Worm (Caenorhabditis elegans) whole organism, L2 larva: ENCODE measurements around the gene szy-2.

Source experiments
- alr-1 ChIP-seq: fragments of 150-350 bp; optimal IDR thresholded peaks from 2 replicates; lab custom pipeline; 2014; ENCODE audit warnings: missing biosample characterization, missing genetic modification characterization
- aly-2 ChIP-seq: fragments of 150-350 bp; optimal IDR thresholded peaks from 2 replicates; lab custom pipeline; 2014; ENCODE audit warnings: missing biosample characterization, missing genetic modification characterization
- ama-1 ChIP-seq: fragments of 150-350 bp; optimal IDR thresholded peaks from 2 replicates; lab custom pipeline; 2018; ENCODE audit warnings: inconsistent platforms
- ceh-82 ChIP-seq: fragments of 150-350 bp; optimal IDR thresholded peaks from 2 replicates; lab custom pipeline; 2014; ENCODE audit warnings: missing biosample characterization, missing genetic modification characterization
- fos-1 ChIP-seq: fragments of 150-350 bp; optimal IDR thresholded peaks from 2 replicates; lab custom pipeline; 2014; ENCODE audit warnings: missing biosample characterization, missing genetic modification characterization
- lin-39 ChIP-seq: fragments of 150-350 bp; optimal IDR thresholded peaks from 2 replicates; lab custom pipeline; 2014; ENCODE audit warnings: missing biosample characterization, missing genetic modification reagents, missing genetic modification characterization
- mdl-1 ChIP-seq, 2 experiments: fragments of 150-350 bp in 1 of 2; sonication (generic microtip) in 1 of 2; optimal IDR thresholded peaks; 2 replicates each; lab custom pipeline; 2017; ENCODE audit warnings: missing biosample characterization in 2 of 2, missing genetic modification characterization in 2 of 2
- nhr-10 ChIP-seq: sonication (generic microtip); optimal IDR thresholded peaks from 2 replicates; lab custom pipeline; 2017; ENCODE audit warnings: missing biosample characterization, missing genetic modification characterization
- nhr-129 ChIP-seq: fragments of 150-350 bp; optimal IDR thresholded peaks from 2 replicates; lab custom pipeline; 2014; ENCODE audit warnings: missing biosample characterization, missing genetic modification characterization
- nhr-77 ChIP-seq: fragments of 150-350 bp; optimal IDR thresholded peaks from 2 replicates; lab custom pipeline; 2014; ENCODE audit warnings: missing biosample characterization, missing genetic modification characterization
- peb-1 ChIP-seq: fragments of 150-350 bp; optimal IDR thresholded peaks from 2 replicates; lab custom pipeline; 2014; ENCODE audit warnings: missing biosample characterization, missing genetic modification characterization
- unc-39 ChIP-seq: fragments of 150-350 bp; optimal IDR thresholded peaks from 2 replicates; lab custom pipeline; 2014; ENCODE audit warnings: missing biosample characterization, missing genetic modification characterization
- unc-55 ChIP-seq: fragments of 150-350 bp; sonication (generic microtip); optimal IDR thresholded peaks from 3 replicates; lab custom pipeline; 2014; ENCODE audit warnings: missing biosample characterization, missing genetic modification reagents, missing genetic modification characterization

DNA sequence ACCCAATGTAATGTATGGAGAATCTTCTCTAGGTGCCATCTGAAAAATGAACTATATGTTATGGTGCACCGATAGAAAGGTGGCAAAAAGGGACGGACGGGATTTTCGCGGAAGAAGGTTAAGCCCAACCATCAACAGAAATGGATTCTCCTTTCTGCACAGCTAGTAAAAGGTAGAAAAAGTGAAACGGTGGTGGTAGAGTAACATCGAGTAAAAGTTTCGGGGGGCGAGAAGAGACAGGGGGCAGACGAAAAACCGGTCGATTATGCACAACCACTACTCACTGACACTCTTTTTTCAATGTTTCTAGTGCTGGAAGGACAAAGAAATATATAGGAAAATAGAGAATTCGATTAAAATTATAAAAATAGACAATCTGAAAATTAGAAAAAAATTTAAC is 48.5 kb upstream of the szy-2 start:
- no peak for TF ChIP-seq ama-1 (lab: Kevin White, UChicago)
- no peak for TF ChIP-seq nhr-77
- no peak for TF ChIP-seq alr-1 (tag; lab: Kevin White, UChicago)
- no peak for TF ChIP-seq lin-39 (tag; lab: Kevin White, UChicago)
- TF ChIP-seq peb-1 (tag; lab: Kevin White, UChicago), result no peak
- no peak for TF ChIP-seq unc-55 (GFP tag; lab: Kevin White, UChicago)
- no peak for TF ChIP-seq unc-39 (tag; lab: Kevin White, UChicago)
- TF ChIP-seq ceh-82, result no peak
- no peak for TF ChIP-seq mdl-1 (tag; optimal IDR thresholded peaks at IDR 0.05; lab: Kevin White, UChicago)
- no peak for TF ChIP-seq nhr-10 (tag; lab: Kevin White, UChicago)
- no peak for TF ChIP-seq nhr-129 (tag; lab: Kevin White, UChicago)
- TF ChIP-seq aly-2 (tag; lab: Kevin White, UChicago), result no peak
- TF ChIP-seq fos-1 (tag; lab: Kevin White, UChicago), result no peak
